Fruit fly (Drosophila melanogaster): ENCODE data around the gene bib.

- no peak for TF ChIP-seq psq (optimal IDR thresholded peaks at IDR 0.05)
- no peak for TF ChIP-seq Myc (optimal IDR thresholded peaks at IDR 0.05)
- no peak for TF ChIP-seq h (optimal IDR thresholded peaks at IDR 0.05)
- TF ChIP-seq ttk (optimal IDR thresholded peaks at IDR 0.05): no peak
These were observed 2.6 kb upstream of the bib start for dm6 chr2L:9981809-9982208.
